Fruit fly (Drosophila melanogaster) whole organism: ENCODE results near the gene CG7029.

Experiments used
- CG8478 ChIP-seq: fragments of >200 bp; optimal IDR thresholded peaks from 2 replicates; lab custom pipeline; 2018; ENCODE audit warnings: inconsistent platforms
- pan ChIP-seq: fragments of >200 bp; optimal IDR thresholded peaks from 2 replicates; lab custom pipeline; 2017
- psq ChIP-seq: fragments of >200 bp; optimal IDR thresholded peaks from 2 replicates; lab custom pipeline; 2017
- usp ChIP-seq: fragments of >200 bp; optimal IDR thresholded peaks from 2 replicates; lab custom pipeline; 2017; ENCODE audit warnings: missing biosample characterization, missing genetic modification characterization, mixed read lengths

- no peak for TF ChIP-seq psq (lab: Kevin White, UChicago)
- no peak for TF ChIP-seq CG8478 (lab: Kevin White, UChicago)
- no peak for TF ChIP-seq usp (GFP tag; lab: Kevin White, UChicago)
- no peak for TF ChIP-seq pan (lab: Kevin White, UChicago)
Measured at dm6 chr3R:22793953-22794352, 43.3 kb downstream of the CG7029 start.
